1 fruit fly cellular context compared by ENCODE assay signal in the genomic region with DNA sequence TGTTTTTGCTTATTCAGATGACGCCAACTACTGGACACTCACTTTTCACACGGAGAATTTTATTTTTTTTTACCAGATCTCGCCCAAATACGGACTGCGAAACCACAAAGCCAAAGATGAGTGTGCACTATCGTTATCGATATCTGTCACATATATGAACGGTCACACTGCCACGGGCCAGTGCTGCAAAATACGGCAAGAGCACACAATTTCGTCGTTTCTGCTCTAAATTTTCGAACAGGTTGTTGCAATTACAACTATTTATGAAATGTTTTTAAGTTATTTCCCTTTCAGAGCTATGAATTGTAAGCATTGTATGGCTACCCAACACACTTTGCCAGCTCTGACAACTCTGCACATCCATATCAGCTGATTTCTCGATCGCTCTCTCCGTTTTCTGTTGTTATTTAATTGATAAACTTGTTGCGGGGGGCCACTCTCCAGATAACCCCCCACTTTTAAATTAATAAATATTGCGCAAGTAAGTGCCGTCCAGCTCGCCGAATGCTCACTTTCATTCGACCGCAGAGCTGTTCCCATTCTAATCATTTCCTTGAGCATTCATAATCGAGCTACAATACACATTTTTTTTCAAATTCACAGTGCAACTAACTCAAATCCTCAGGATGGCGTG.
TF ChIP-seq lines count a peak whose summit lies in the region.

A gene (minus strand): TSS at position 134 of the 634 bp plus-strand sequence.
A gene (plus strand): TSS at position 222 of the 634 bp plus-strand sequence.

TF ChIP-seq in whole organism, embryonic, 481 proteins besides CTCF, POLR2A, EP300 and RAD21 (continued from another document and continues in another):
- peak; percentile 13 for TF ChIP-seq Oli (tag; optimal IDR thresholded peaks at IDR 0.05; lab: Kevin White, UChicago)
- TF ChIP-seq CG31224 (GFP tag; IDR thresholded peaks at IDR 0.05; lab: Robert Waterston, UW), result no peak
- TF ChIP-seq D19B (GFP tag; optimal IDR thresholded peaks at IDR 0.05; lab: Kevin White, UChicago), result no peak
- TF ChIP-seq schlank (tag; optimal IDR thresholded peaks at IDR 0.05; lab: Kevin White, UChicago), result no peak
- TF ChIP-seq CG18599 (GFP tag; optimal IDR thresholded peaks at IDR 0.05; lab: Kevin White, UChicago), result no peak
- TF ChIP-seq Atf-2 (GFP tag; optimal IDR thresholded peaks at IDR 0.05; lab: Kevin White, UChicago), result peak; percentile 43
- TF ChIP-seq Nf-YA (GFP tag; IDR thresholded peaks at IDR 0.05; lab: Robert Waterston, UW), result no peak
- TF ChIP-seq CG1832 (GFP tag; optimal IDR thresholded peaks at IDR 0.05; lab: Kevin White, UChicago), result no peak
- no peak for TF ChIP-seq Nf-YB (GFP tag; optimal IDR thresholded peaks at IDR 0.05; lab: Kevin White, UChicago)
- no peak for TF ChIP-seq tio (GFP tag; optimal IDR thresholded peaks at IDR 0.05; lab: Kevin White, UChicago)
- no peak for TF ChIP-seq CG12071 (GFP tag; optimal IDR thresholded peaks at IDR 0.05; lab: Kevin White, UChicago)
- TF ChIP-seq zfh2 (GFP tag; optimal IDR thresholded peaks at IDR 0.05; lab: Kevin White, UChicago), result peak; percentile 74
- no peak for TF ChIP-seq CG6654 (GFP tag; optimal IDR thresholded peaks at IDR 0.05; lab: Kevin White, UChicago)
- TF ChIP-seq gro (GFP tag; optimal IDR thresholded peaks at IDR 0.05; lab: Kevin White, UChicago), result peak; percentile 21
- peak; percentile 42 for TF ChIP-seq salm (tag; optimal IDR thresholded peaks at IDR 0.05; lab: Kevin White, UChicago)
- TF ChIP-seq HHEX (GFP tag; optimal IDR thresholded peaks at IDR 0.05; lab: Kevin White, UChicago), result peak; percentile 3
- no peak for TF ChIP-seq br (optimal IDR thresholded peaks at IDR 0.05; lab: Kevin White, UChicago)
- TF ChIP-seq danr (GFP tag; IDR thresholded peaks at IDR 0.05; lab: Robert Waterston, UW), result no peak
- TF ChIP-seq CG9797 (GFP tag; optimal IDR thresholded peaks at IDR 0.05; lab: Kevin White, UChicago), result peak; percentile 92
- TF ChIP-seq Scr (GFP tag; IDR thresholded peaks at IDR 0.05; lab: Robert Waterston, UW; ENCODE audit: partially characterized antibody), result peak; percentile 70
- TF ChIP-seq cato (GFP tag; optimal IDR thresholded peaks at IDR 0.05; lab: Kevin White, UChicago; ENCODE audit: borderline replicate concordance), result no peak
- peak; percentile 81 for TF ChIP-seq CG12659 (GFP tag; optimal IDR thresholded peaks at IDR 0.05; lab: Kevin White, UChicago)
- TF ChIP-seq CG4820 (GFP tag; optimal IDR thresholded peaks at IDR 0.05; lab: Kevin White, UChicago), result peak; percentile 32
- TF ChIP-seq CG4404 (GFP tag; IDR thresholded peaks at IDR 0.05; lab: Robert Waterston, UW), result no peak
- no peak for TF ChIP-seq CG17612 (GFP tag; IDR thresholded peaks at IDR 0.05; lab: Robert Waterston, UW)
- TF ChIP-seq CG13894 (tag; optimal IDR thresholded peaks at IDR 0.05; lab: Kevin White, UChicago), result no peak
- TF ChIP-seq CG10147 (GFP tag; optimal IDR thresholded peaks at IDR 0.05; lab: Kevin White, UChicago), result no peak
- TF ChIP-seq en (GFP tag; optimal IDR thresholded peaks at IDR 0.05; lab: Kevin White, UChicago), result no peak
- peak; percentile 91 for TF ChIP-seq kah (GFP tag; optimal IDR thresholded peaks at IDR 0.05; lab: Kevin White, UChicago)
- TF ChIP-seq pho (GFP tag; optimal IDR thresholded peaks at IDR 0.05; lab: Kevin White, UChicago), result peak; percentile 72
- peak; percentile 45; the same call in 1 of the 3 replicates for TF ChIP-seq CG34224 (GFP tag; IDR thresholded peaks at IDR 0.05; lab: Robert Waterston, UW; ENCODE audit: partially characterized antibody)
- TF ChIP-seq crol (GFP tag; IDR thresholded peaks at IDR 0.05; lab: Robert Waterston, UW), result no peak; the same call in 1 of the 2 replicates
- TF ChIP-seq crp (GFP tag; optimal IDR thresholded peaks at IDR 0.05; lab: Kevin White, UChicago), result peak; percentile 44 to 92
- TF ChIP-seq CG9876 (GFP tag; optimal IDR thresholded peaks at IDR 0.05; lab: Kevin White, UChicago), result peak; percentile 35
- TF ChIP-seq Lhr (GFP tag; optimal IDR thresholded peaks at IDR 0.05; lab: Kevin White, UChicago), result peak; percentile 62
- TF ChIP-seq CG13424 (tag; optimal IDR thresholded peaks at IDR 0.05; lab: Kevin White, UChicago), result peak; percentile 30
- TF ChIP-seq Usf (GFP tag; optimal IDR thresholded peaks at IDR 0.05; lab: Kevin White, UChicago), result no peak
- TF ChIP-seq CG3995 (GFP tag; optimal IDR thresholded peaks at IDR 0.05; lab: Kevin White, UChicago), result peak; percentile 10
- TF ChIP-seq Ssrp (tag; optimal IDR thresholded peaks at IDR 0.05; lab: Kevin White, UChicago), result no peak
- no peak for TF ChIP-seq CG2875 (GFP tag; optimal IDR thresholded peaks at IDR 0.05; lab: Kevin White, UChicago)
- peak; percentile 72 for TF ChIP-seq unc-4 (GFP tag; IDR thresholded peaks at IDR 0.05; lab: Robert Waterston, UW; ENCODE audit: partially characterized antibody)
- no peak for TF ChIP-seq CG16815 (GFP tag; optimal IDR thresholded peaks at IDR 0.05; lab: Kevin White, UChicago)
- peak; percentile 77 for TF ChIP-seq Dref (GFP tag; IDR thresholded peaks at IDR 0.05; lab: Robert Waterston, UW)
- no peak for TF ChIP-seq nerfin-1 (tag; optimal IDR thresholded peaks at IDR 0.05; lab: Kevin White, UChicago)
- TF ChIP-seq CG2129 (GFP tag; IDR thresholded peaks at IDR 0.05; lab: Robert Waterston, UW; ENCODE audit: partially characterized antibody), result 0 out of 2 replicates have a peak, but pooled peaks have one; percentile 13
- peak; percentile 64; the same call in 2 of the 3 replicates for TF ChIP-seq zfh1 (GFP tag; IDR thresholded peaks at IDR 0.05; lab: Robert Waterston, UW)
- TF ChIP-seq CHES-1-like (GFP tag; optimal IDR thresholded peaks at IDR 0.05; lab: Kevin White, UChicago), result peak; percentile 74
- 0 out of 2 replicates have a peak, but pooled peaks have one; percentile 29 for TF ChIP-seq NFAT (GFP tag; IDR thresholded peaks at IDR 0.05; lab: Robert Waterston, UW)
- peak; percentile 74 for TF ChIP-seq jumu (GFP tag; optimal IDR thresholded peaks at IDR 0.05; lab: Kevin White, UChicago)
- TF ChIP-seq corto (GFP tag; optimal IDR thresholded peaks at IDR 0.05; lab: Kevin White, UChicago), result no peak
- TF ChIP-seq dan (GFP tag; IDR thresholded peaks at IDR 0.05; lab: Robert Waterston, UW), result no peak
- peak; percentile 59 for TF ChIP-seq row (GFP tag; IDR thresholded peaks at IDR 0.05; lab: Robert Waterston, UW)
- TF ChIP-seq gsb (GFP tag; IDR thresholded peaks at IDR 0.05; lab: Robert Waterston, UW), result no peak
- TF ChIP-seq Poxn (GFP tag; IDR thresholded peaks at IDR 0.05; lab: Robert Waterston, UW), result no peak
- no peak for TF ChIP-seq dimm (GFP tag; IDR thresholded peaks at IDR 0.05; lab: Robert Waterston, UW)
- TF ChIP-seq slbo (GFP tag; IDR thresholded peaks at IDR 0.05; lab: Robert Waterston, UW), result peak; percentile 60
- TF ChIP-seq CG34376 (GFP tag; optimal IDR thresholded peaks at IDR 0.05; lab: Kevin White, UChicago), result peak; percentile 91
- TF ChIP-seq B-H1 (GFP tag; IDR thresholded peaks at IDR 0.05; lab: Robert Waterston, UW), result no peak
- peak; percentile 68 for TF ChIP-seq HLH4C (GFP tag; IDR thresholded peaks at IDR 0.05; lab: Robert Waterston, UW; ENCODE audit: partially characterized antibody)
- TF ChIP-seq CG17912 (GFP tag; optimal IDR thresholded peaks at IDR 0.05; lab: Kevin White, UChicago), result no peak
- peak; percentile 31 for TF ChIP-seq ems (GFP tag; optimal IDR thresholded peaks at IDR 0.05; lab: Kevin White, UChicago)
- TF ChIP-seq shn (GFP tag; optimal IDR thresholded peaks at IDR 0.05; lab: Kevin White, UChicago), result peak; percentile 72
- no peak for TF ChIP-seq ac (GFP tag; optimal IDR thresholded peaks at IDR 0.05; lab: Kevin White, UChicago)
- peak; percentile 42 for TF ChIP-seq HLH3B (GFP tag; IDR thresholded peaks at IDR 0.05; lab: Robert Waterston, UW)
- peak; percentile 66 for TF ChIP-seq CG14710 (tag; optimal IDR thresholded peaks at IDR 0.05; lab: Kevin White, UChicago)
- no peak for TF ChIP-seq CG31365 (tag; optimal IDR thresholded peaks at IDR 0.05; lab: Kevin White, UChicago)
- TF ChIP-seq CG6813 (GFP tag; optimal IDR thresholded peaks at IDR 0.05; lab: Kevin White, UChicago), result no peak
- no peak for TF ChIP-seq toy (GFP tag; IDR thresholded peaks at IDR 0.05; lab: Robert Waterston, UW)
- TF ChIP-seq CG15269 (tag; optimal IDR thresholded peaks at IDR 0.05; lab: Kevin White, UChicago), result no peak
- TF ChIP-seq CG9817 (tag; optimal IDR thresholded peaks at IDR 0.05; lab: Kevin White, UChicago), result peak; percentile 24
- TF ChIP-seq gsb-n (tag; optimal IDR thresholded peaks at IDR 0.05; lab: Kevin White, UChicago), result peak; percentile 25
- TF ChIP-seq seq (GFP tag; IDR thresholded peaks at IDR 0.05; lab: Robert Waterston, UW), result no peak
- peak; percentile 39 for TF ChIP-seq NfI (GFP tag; optimal IDR thresholded peaks at IDR 0.05; lab: Kevin White, UChicago)
- TF ChIP-seq CG17328 (GFP tag; IDR thresholded peaks at IDR 0.05; lab: Robert Waterston, UW), result 0 out of 2 replicates have a peak, but pooled peaks have one; percentile 37
- TF ChIP-seq pzg (GFP tag; optimal IDR thresholded peaks at IDR 0.05; lab: Kevin White, UChicago), result peak; percentile 93
- no peak for TF ChIP-seq lbe (GFP tag; optimal IDR thresholded peaks at IDR 0.05; lab: Kevin White, UChicago)
- TF ChIP-seq CG6272 (GFP tag; IDR thresholded peaks at IDR 0.05; lab: Robert Waterston, UW), result no peak
- TF ChIP-seq CG13287 (GFP tag; IDR thresholded peaks at IDR 0.05; lab: Robert Waterston, UW; ENCODE audit: partially characterized antibody), result peak; percentile 80
- no peak for TF ChIP-seq gem (tag; optimal IDR thresholded peaks at IDR 0.05; lab: Kevin White, UChicago)
- TF ChIP-seq CG14860 (GFP tag; IDR thresholded peaks at IDR 0.05; lab: Robert Waterston, UW; ENCODE audit: partially characterized antibody), result no peak
- TF ChIP-seq CG17359 (tag; optimal IDR thresholded peaks at IDR 0.05; lab: Kevin White, UChicago), result no peak
- TF ChIP-seq sima (GFP tag; optimal IDR thresholded peaks at IDR 0.05; lab: Kevin White, UChicago), result peak; percentile 16
- TF ChIP-seq CG11398 (GFP tag; optimal IDR thresholded peaks at IDR 0.05; lab: Kevin White, UChicago), result no peak
- TF ChIP-seq Eip74EF (GFP tag; optimal IDR thresholded peaks at IDR 0.05; lab: Kevin White, UChicago), result no peak
- peak; percentile 74 for TF ChIP-seq CG3847 (GFP tag; IDR thresholded peaks at IDR 0.05; lab: Robert Waterston, UW)
- no peak for TF ChIP-seq CG7556 (GFP tag; optimal IDR thresholded peaks at IDR 0.05; lab: Kevin White, UChicago)
- TF ChIP-seq fru (optimal IDR thresholded peaks at IDR 0.05; lab: Kevin White, UChicago), result no peak
- TF ChIP-seq Mrtf (GFP tag; IDR thresholded peaks at IDR 0.05; lab: Robert Waterston, UW), result no peak
- peak; percentile 32; the same call in 1 of the 3 replicates for TF ChIP-seq dysf (GFP tag; IDR thresholded peaks at IDR 0.05; lab: Robert Waterston, UW)
- TF ChIP-seq sd (tag; optimal IDR thresholded peaks at IDR 0.05; lab: Kevin White, UChicago), result no peak
- TF ChIP-seq HmgD (GFP tag; optimal IDR thresholded peaks at IDR 0.05; lab: Kevin White, UChicago), result peak; percentile 56
- no peak for TF ChIP-seq wor (GFP tag; IDR thresholded peaks at IDR 0.05; lab: Robert Waterston, UW)
- no peak for TF ChIP-seq Elba2 (GFP tag; optimal IDR thresholded peaks at IDR 0.05; lab: Kevin White, UChicago)
- peak; percentile 0 for TF ChIP-seq CG15479 (GFP tag; optimal IDR thresholded peaks at IDR 0.05; lab: Kevin White, UChicago)
- no peak for TF ChIP-seq CG6854 (GFP tag; optimal IDR thresholded peaks at IDR 0.05; lab: Kevin White, UChicago)
- peak; percentile 60 for TF ChIP-seq CG16863 (GFP tag; optimal IDR thresholded peaks at IDR 0.05; lab: Kevin White, UChicago)
- peak; percentile 1 for TF ChIP-seq ab (GFP tag; optimal IDR thresholded peaks at IDR 0.05; lab: Kevin White, UChicago)
- no peak for TF ChIP-seq exex (tag; optimal IDR thresholded peaks at IDR 0.05; lab: Kevin White, UChicago)
- TF ChIP-seq Chrac-16 (GFP tag; optimal IDR thresholded peaks at IDR 0.05; lab: Kevin White, UChicago), result peak; percentile 42
- no peak for TF ChIP-seq Awh (GFP tag; IDR thresholded peaks at IDR 0.05; lab: Robert Waterston, UW)
- peak; percentile 28 for TF ChIP-seq CG18011 (GFP tag; optimal IDR thresholded peaks at IDR 0.05; lab: Kevin White, UChicago)
- TF ChIP-seq pum (GFP tag; optimal IDR thresholded peaks at IDR 0.05; lab: Kevin White, UChicago), result peak; percentile 14
- no peak for TF ChIP-seq Asciz (GFP tag; optimal IDR thresholded peaks at IDR 0.05; lab: Kevin White, UChicago)
- TF ChIP-seq eyg (GFP tag; optimal IDR thresholded peaks at IDR 0.05; lab: Kevin White, UChicago), result peak; percentile 37
- TF ChIP-seq Taf1 (GFP tag; IDR thresholded peaks at IDR 0.05; lab: Robert Waterston, UW), result no peak
- no peak for TF ChIP-seq CG2199 (GFP tag; IDR thresholded peaks at IDR 0.05; lab: Robert Waterston, UW)
- peak; percentile 59 for TF ChIP-seq Bgb (GFP tag; IDR thresholded peaks at IDR 0.05; lab: Robert Waterston, UW; ENCODE audit: partially characterized antibody)
- no peak for TF ChIP-seq CG15601 (tag; optimal IDR thresholded peaks at IDR 0.05; lab: Kevin White, UChicago)
- TF ChIP-seq dmrt99B (tag; optimal IDR thresholded peaks at IDR 0.05; lab: Kevin White, UChicago), result no peak
- peak; percentile 12 for TF ChIP-seq CG1602 (GFP tag; optimal IDR thresholded peaks at IDR 0.05; lab: Kevin White, UChicago)
- no peak for TF ChIP-seq tup (GFP tag; optimal IDR thresholded peaks at IDR 0.05; lab: Kevin White, UChicago)
- no peak for TF ChIP-seq Adf1 (GFP tag; IDR thresholded peaks at IDR 0.05; lab: Robert Waterston, UW)
- TF ChIP-seq YL-1 (GFP tag; optimal IDR thresholded peaks at IDR 0.05; lab: Kevin White, UChicago), result peak; percentile 28
- peak; percentile 52 for TF ChIP-seq Dp (GFP tag; optimal IDR thresholded peaks at IDR 0.05; lab: Kevin White, UChicago)
- TF ChIP-seq zen2 (GFP tag; IDR thresholded peaks at IDR 0.05; lab: Robert Waterston, UW; ENCODE audit: partially characterized antibody), result no peak
- peak; percentile 31 for TF ChIP-seq PHDP (tag; optimal IDR thresholded peaks at IDR 0.05; lab: Kevin White, UChicago)
- TF ChIP-seq run (tag; optimal IDR thresholded peaks at IDR 0.05; lab: Kevin White, UChicago), result no peak
- TF ChIP-seq gfzf (GFP tag; optimal IDR thresholded peaks at IDR 0.05; lab: Kevin White, UChicago), result peak; percentile 85
- peak; percentile 45 for TF ChIP-seq kni (GFP tag; optimal IDR thresholded peaks at IDR 0.05; lab: Kevin White, UChicago)
- TF ChIP-seq Fer3 (tag; optimal IDR thresholded peaks at IDR 0.05; lab: Kevin White, UChicago), result peak; percentile 18
- TF ChIP-seq hth (optimal IDR thresholded peaks at IDR 0.05; lab: Kevin White, UChicago), result no peak
- 0 out of 2 replicates have a peak, but pooled peaks have one; percentile 49 for TF ChIP-seq ato (GFP tag; IDR thresholded peaks at IDR 0.05; lab: Robert Waterston, UW; ENCODE audit: partially characterized antibody)
- TF ChIP-seq sob (GFP tag; IDR thresholded peaks at IDR 0.05; lab: Robert Waterston, UW), result peak; percentile 67
- no peak for TF ChIP-seq odd (GFP tag; optimal IDR thresholded peaks at IDR 0.05; lab: Kevin White, UChicago)
